Worm (Caenorhabditis elegans) whole organism, L4 larva: Measurements from ENCODE around the gene F52E4.5.
A peak's percentile ranks its signal among the peaks of the same experiment; 100 is the strongest.

Source experiments
- F49E8.2 ChIP-seq: sonication (generic microtip); optimal IDR thresholded peaks from 2 replicates; lab custom pipeline; 2016; ENCODE audit warnings: missing compliant biosample characterization, mild to moderate bottlenecking, missing genetic modification characterization, borderline replicate concordance
- R02D3.7 ChIP-seq: fragments of 150-350 bp; sonication (generic microtip); optimal IDR thresholded peaks from 3 replicates; lab custom pipeline; 2014; ENCODE audit warnings: missing biosample characterization, missing genetic modification characterization
- Y5F2A.4 ChIP-seq: fragments of 200-800 bp; sonication (Bioruptor generic); optimal IDR thresholded peaks from 2 replicates; lab custom pipeline; 2018; ENCODE audit warnings: mild to moderate bottlenecking, missing genetic modification characterization, missing compliant biosample characterization
- Y75B8A.6 ChIP-seq: fragments of 200-800 bp; sonication (Bioruptor generic); IDR thresholded peaks from 2 replicates; pipeline ENCODE4 v1.3.6; 2022; ENCODE audit warnings: missing genetic modification reagents, missing genetic modification characterization, missing compliant biosample characterization
- aha-1 ChIP-seq: fragments of 150-350 bp; peaks from one replicate; lab custom pipeline; 2014; ENCODE audit warnings: missing biosample characterization, missing genetic modification characterization
- arid-1 ChIP-seq: fragments of 200-800 bp; sonication (Bioruptor generic); conservative IDR thresholded peaks from 2 replicates; pipeline ENCODE4 v1.3.6; 2022; ENCODE audit warnings: missing genetic modification reagents, missing genetic modification characterization, missing compliant biosample characterization
- ceh-28 ChIP-seq: fragments of 150-350 bp; optimal IDR thresholded peaks from 2 replicates; lab custom pipeline; 2014; ENCODE audit warnings: missing biosample characterization, missing genetic modification reagents, missing genetic modification characterization
- ceh-32 ChIP-seq: sonication (generic microtip); optimal IDR thresholded peaks from 2 replicates; lab custom pipeline; 2016; ENCODE audit warnings: mild to moderate bottlenecking, missing genetic modification characterization, missing compliant biosample characterization; ENCODE audit not compliant: poor library complexity
- ceh-44 ChIP-seq: fragments of 200-800 bp; sonication (Bioruptor generic); IDR thresholded peaks from 2 replicates; pipeline ENCODE4 v1.3.6; 2022; ENCODE audit warnings: missing genetic modification reagents, missing genetic modification characterization, missing compliant biosample characterization
- ces-1 ChIP-seq: fragments of 150-350 bp; sonication (generic microtip); optimal IDR thresholded peaks from 4 replicates; lab custom pipeline; 2014; ENCODE audit warnings: missing biosample characterization, missing genetic modification reagents, missing genetic modification characterization
- cey-2 ChIP-seq: sonication (generic microtip); optimal IDR thresholded peaks from 3 replicates; lab custom pipeline; 2017; ENCODE audit warnings: missing genetic modification characterization, mild to moderate bottlenecking, missing compliant biosample characterization, antibody characterized with exemption, borderline replicate concordance; ENCODE audit not compliant: insufficient read depth
- daf-16 ChIP-seq, 3 experiments: sonication (generic microtip); optimal IDR thresholded peaks; 2 replicates each; lab custom pipeline; 2016 to 2017; ENCODE audit warnings: missing genetic modification characterization in 3 of 3, missing genetic modification reagents in 3 of 3, mild to moderate bottlenecking in 2 of 3, missing compliant biosample characterization in 2 of 3, missing biosample characterization in 1 of 3, moderate library complexity in 1 of 3
- daf-8 ChIP-seq: fragments of 200-800 bp; sonication (Bioruptor generic); IDR thresholded peaks from 2 replicates; pipeline ENCODE4 v1.3.6; 2022; ENCODE audit warnings: missing genetic modification characterization, missing compliant biosample characterization
- dmd-6 ChIP-seq: fragments of 200-800 bp; sonication (Bioruptor generic); IDR thresholded peaks from 2 replicates; pipeline ENCODE4 v1.3.6; 2022; ENCODE audit warnings: missing genetic modification reagents, missing genetic modification characterization, missing compliant biosample characterization
- dmd-9 ChIP-seq: fragments of 200-800 bp; sonication (Bioruptor generic); IDR thresholded peaks from 2 replicates; pipeline ENCODE4 v1.3.6; 2022; ENCODE audit warnings: missing genetic modification reagents, missing genetic modification characterization, missing compliant biosample characterization
- dpl-1 ChIP-seq: fragments of 150-350 bp; optimal IDR thresholded peaks from 2 replicates; lab custom pipeline; 2014; ENCODE audit warnings: missing biosample characterization, missing genetic modification reagents, missing genetic modification characterization
- dve-1 ChIP-seq: sonication (generic microtip); optimal IDR thresholded peaks from 2 replicates; lab custom pipeline; 2017; ENCODE audit warnings: antibody characterized with exemption, mild to moderate bottlenecking, missing genetic modification characterization, missing compliant biosample characterization; ENCODE audit not compliant: insufficient read depth
- hif-1 ChIP-seq, 2 experiments: sonication (generic microtip); optimal IDR thresholded peaks; 2 replicates each; lab custom pipeline; 2016 to 2017; ENCODE audit warnings: missing compliant biosample characterization in 2 of 2, missing genetic modification characterization in 2 of 2, missing genetic modification reagents in 2 of 2, missing genotype in 2 of 2, mild to moderate bottlenecking in 1 of 2
- hlh-11 ChIP-seq: fragments of 200-800 bp; sonication (Bioruptor generic); optimal IDR thresholded peaks from 2 replicates; lab custom pipeline; 2018; ENCODE audit warnings: mild to moderate bottlenecking, missing genetic modification characterization, missing compliant biosample characterization
- hlh-30 ChIP-seq: sonication (generic microtip); optimal IDR thresholded peaks from 2 replicates; lab custom pipeline; 2017; ENCODE audit warnings: antibody characterized with exemption, mild to moderate bottlenecking, missing genetic modification characterization, missing compliant biosample characterization; ENCODE audit not compliant: insufficient read depth
- hmg-1.1 ChIP-seq: fragments of 200-800 bp; sonication (Bioruptor generic); IDR thresholded peaks from 2 replicates; pipeline ENCODE4 v1.3.6; 2022; ENCODE audit warnings: missing genetic modification reagents, missing genetic modification characterization, missing compliant biosample characterization
- lsy-2 ChIP-seq, 2 experiments: fragments of 150-350 bp in 1 of 2; sonication (generic microtip) in 1 of 2; optimal IDR thresholded peaks; 2 replicates each; lab custom pipeline; 2014 to 2017; ENCODE audit warnings: missing biosample characterization in 2 of 2, missing genetic modification characterization in 2 of 2
- madf-9 ChIP-seq: fragments of 200-800 bp; sonication (Bioruptor generic); conservative IDR thresholded peaks from 2 replicates; pipeline ENCODE4 v1.3.6; 2022; ENCODE audit warnings: missing genetic modification reagents, missing genetic modification characterization, missing compliant biosample characterization
- mdl-1 ChIP-seq, 2 experiments: fragments of 150-350 bp in 1 of 2; sonication (generic microtip) in 1 of 2; optimal IDR thresholded peaks; 2 replicates each; lab custom pipeline; 2014 to 2017; ENCODE audit warnings: missing biosample characterization in 2 of 2, missing genetic modification characterization in 2 of 2
- mdt-29 ChIP-seq: fragments of 200-800 bp; sonication (Bioruptor generic); IDR thresholded peaks from 2 replicates; pipeline ENCODE4 v1.3.6; 2022; ENCODE audit warnings: missing genetic modification reagents, missing genetic modification characterization, missing compliant biosample characterization
- mep-1 ChIP-seq: fragments of 150-350 bp; sonication (generic microtip); optimal IDR thresholded peaks from 3 replicates; lab custom pipeline; 2014; ENCODE audit warnings: missing biosample characterization, missing genetic modification characterization
- mes-2 ChIP-seq: sonication (generic microtip); optimal IDR thresholded peaks from 2 replicates; lab custom pipeline; 2016; ENCODE audit warnings: missing genotype, mild to moderate bottlenecking, missing genetic modification characterization, missing compliant biosample characterization; ENCODE audit not compliant: poor library complexity, severe bottlenecking
- nhr-102 ChIP-seq: sonication (generic microtip); optimal IDR thresholded peaks from 2 replicates; lab custom pipeline; 2016; ENCODE audit warnings: mild to moderate bottlenecking, missing genetic modification characterization, moderate library complexity, missing compliant biosample characterization
- nhr-11 ChIP-seq: fragments of 150-350 bp; optimal IDR thresholded peaks from 2 replicates; lab custom pipeline; 2014; ENCODE audit warnings: missing biosample characterization, missing genetic modification characterization
- nhr-25 ChIP-seq: sonication (generic microtip); optimal IDR thresholded peaks from 2 replicates; lab custom pipeline; 2017; ENCODE audit warnings: missing genetic modification characterization, mild to moderate bottlenecking, missing compliant biosample characterization, antibody characterized with exemption, moderate library complexity, borderline replicate concordance; ENCODE audit not compliant: insufficient read depth
- nhr-28 ChIP-seq: fragments of 150-350 bp; optimal IDR thresholded peaks from 2 replicates; lab custom pipeline; 2014; ENCODE audit warnings: missing biosample characterization, missing genetic modification characterization
- nhr-42 ChIP-seq: fragments of 200-800 bp; sonication (Bioruptor generic); IDR thresholded peaks from 2 replicates; pipeline ENCODE4 v1.3.6; 2022; ENCODE audit warnings: missing genetic modification characterization, missing compliant biosample characterization
- nhr-6 ChIP-seq: fragments of 150-350 bp; optimal IDR thresholded peaks from 2 replicates; lab custom pipeline; 2014; ENCODE audit warnings: missing biosample characterization, missing genetic modification characterization
- nhr-77 ChIP-seq: fragments of 150-350 bp; optimal IDR thresholded peaks from 2 replicates; lab custom pipeline; 2014; ENCODE audit warnings: missing biosample characterization, missing genetic modification characterization
- pqm-1 ChIP-seq: sonication (generic microtip); optimal IDR thresholded peaks from 2 replicates; lab custom pipeline; 2017; ENCODE audit warnings: missing biosample characterization, missing genetic modification characterization
- spr-1 ChIP-seq: sonication (generic microtip); optimal IDR thresholded peaks from 2 replicates; lab custom pipeline; 2016; ENCODE audit warnings: mild to moderate bottlenecking, missing genetic modification characterization, missing compliant biosample characterization
- spr-3 ChIP-seq: fragments of 200-800 bp; sonication (Bioruptor generic); optimal IDR thresholded peaks from 2 replicates; lab custom pipeline; 2018; ENCODE audit warnings: mild to moderate bottlenecking, missing genetic modification characterization, missing compliant biosample characterization
- tra-1 ChIP-seq: fragments of 200-800 bp; sonication (Bioruptor generic); IDR thresholded peaks from 2 replicates; pipeline ENCODE4 v1.3.6; 2022; ENCODE audit warnings: missing genetic modification reagents, missing genetic modification characterization, missing compliant biosample characterization
- unc-130 ChIP-seq: sonication (generic microtip); optimal IDR thresholded peaks from 2 replicates; lab custom pipeline; 2016; ENCODE audit warnings: missing genetic modification reagents, missing genetic modification characterization, missing compliant biosample characterization
- unc-62 ChIP-seq, 3 experiments: fragments of 150-350 bp in 1 of 3; sonication (generic microtip); optimal IDR thresholded peaks in 2 of 3; peaks in 1 of 3; 1 replicate in 1 of 3; 2 replicates in 2 of 3; lab custom pipeline; 2014 to 2017; ENCODE audit warnings: missing biosample characterization in 3 of 3, missing genetic modification characterization in 3 of 3, missing genetic modification reagents in 3 of 3, missing genotype in 1 of 3
- zfp-2 ChIP-seq: sonication (generic microtip); optimal IDR thresholded peaks from 2 replicates; lab custom pipeline; 2016; ENCODE audit warnings: mild to moderate bottlenecking, missing genetic modification characterization, missing compliant biosample characterization

Gene F52E4.5

DNA sequence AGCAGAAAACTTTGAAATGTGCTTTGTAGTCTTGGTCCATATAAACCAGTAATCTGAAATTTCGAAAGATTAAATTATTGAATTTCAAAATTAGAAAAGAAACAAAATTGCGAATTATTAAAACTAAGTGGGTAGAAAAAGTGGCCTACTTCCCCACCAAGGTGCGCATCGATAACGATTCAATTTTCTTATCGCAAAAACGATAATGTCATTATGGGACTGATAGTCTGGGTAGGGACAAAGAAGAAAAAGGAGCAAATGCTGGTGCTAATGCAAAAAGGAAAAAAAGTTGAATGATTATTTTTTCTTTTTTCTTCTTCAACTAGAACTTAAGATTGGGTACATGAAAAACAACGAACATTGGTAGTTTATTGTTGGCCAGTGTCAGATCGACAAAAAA, 23.4 kb upstream of the F52E4.5 start, which contains the start of gene gpcp-1:
Gene gpcp-1, minus strand, starts transcription at position 53 of the 400 bp plus-strand sequence.
- TF ChIP-seq dve-1 (tag; lab: Kevin White, UChicago), result peak; percentile 18
- no peak for TF ChIP-seq daf-8
- peak; percentile 26 for TF ChIP-seq mes-2
- peak; percentile 91 for TF ChIP-seq pqm-1 (tag; lab: Kevin White, UChicago)
- TF ChIP-seq dmd-6 (GFP tag; lab: Robert Waterston, UW), result peak; percentile 37; the same call in 1 of the 2 replicates
- TF ChIP-seq cey-2 (tag; lab: Kevin White, UChicago), result no peak
- peak; percentile 9 for TF ChIP-seq hlh-11
- TF ChIP-seq F49E8.2 (tag; lab: Kevin White, UChicago), result no peak
- TF ChIP-seq nhr-28, result peak; percentile 46
- no peak for TF ChIP-seq Y75B8A.6 (GFP tag; lab: Robert Waterston, UW)
- TF ChIP-seq daf-16 (GFP tag; optimal IDR thresholded peaks at IDR 0.05; lab: Kevin White, UChicago), result no peak
- peak; percentile 61 for TF ChIP-seq daf-16 (tag; optimal IDR thresholded peaks at IDR 0.05; lab: Kevin White, UChicago)
- peak; percentile 30 for TF ChIP-seq nhr-77
- TF ChIP-seq, all 104 proteins: peak for 8

DNA sequence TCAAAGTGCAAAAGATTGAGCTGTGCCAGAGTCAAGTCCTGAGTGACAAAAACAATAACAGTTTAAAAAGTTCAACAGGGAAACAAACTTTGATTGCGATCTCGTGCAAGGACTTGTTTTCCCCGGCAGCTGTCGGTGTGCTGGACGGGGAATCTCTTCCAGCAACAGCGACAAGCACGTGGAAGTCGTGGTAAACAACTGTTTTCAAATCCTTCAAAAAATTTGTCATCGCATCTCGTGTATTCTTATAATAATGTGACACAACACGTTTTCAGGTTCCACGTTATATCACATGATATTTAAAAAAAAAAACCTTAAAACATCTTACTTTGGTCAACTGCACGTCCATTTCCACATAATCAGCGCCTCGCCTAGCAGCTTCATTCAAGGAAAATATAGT, 21.5 kb upstream of the F52E4.5 start:
- TF ChIP-seq lsy-2 (tag; optimal IDR thresholded peaks at IDR 0.05; lab: Kevin White, UChicago), result no peak
- no peak for TF ChIP-seq ces-1 (GFP tag; lab: Kevin White, UChicago)
- TF ChIP-seq nhr-11, result peak; percentile 65
- peak in 1 of 2 experiments; percentile 74 for TF ChIP-seq hif-1 (tag; optimal IDR thresholded peaks at IDR 0.05; lab: Kevin White, UChicago)
- peak; percentile 56 for TF ChIP-seq hlh-11
- TF ChIP-seq dmd-6 (GFP tag; lab: Robert Waterston, UW), result peak; percentile 31; the same call in 1 of the 2 replicates
- no peak for TF ChIP-seq arid-1 (GFP tag; lab: Robert Waterston, UW)
- TF ChIP-seq aha-1, result no peak
- peak in 1 of 2 experiments; percentile 98 for TF ChIP-seq daf-16 (GFP tag; optimal IDR thresholded peaks at IDR 0.05; lab: Kevin White, UChicago)
- TF ChIP-seq daf-16 (tag; optimal IDR thresholded peaks at IDR 0.05; lab: Kevin White, UChicago), result no peak
- TF ChIP-seq nhr-25, result no peak
- TF ChIP-seq nhr-42, result no peak
- TF ChIP-seq unc-62 (GFP tag; optimal IDR thresholded peaks at IDR 0.05 in 1 of 2; lab: Kevin White, UChicago), result peak in 1 of 2 experiments; percentile 94
- no peak for TF ChIP-seq unc-62 (tag; optimal IDR thresholded peaks at IDR 0.05; lab: Kevin White, UChicago)
- TF ChIP-seq nhr-6 (tag; lab: Kevin White, UChicago), result no peak
- 0 out of 2 replicates have a peak, but pooled peaks have one; percentile 19 for TF ChIP-seq tra-1 (GFP tag; lab: Robert Waterston, UW)
- TF ChIP-seq mdl-1 (tag; optimal IDR thresholded peaks at IDR 0.05; lab: Kevin White, UChicago), result peak; percentile 3 to 47
- TF ChIP-seq mdt-29 (GFP tag; lab: Robert Waterston, UW), result peak; percentile 25; the same call in 1 of the 2 replicates
- peak; percentile 51 for TF ChIP-seq hlh-30 (tag; lab: Kevin White, UChicago)
- TF ChIP-seq, all 104 proteins: peak for 10

DNA sequence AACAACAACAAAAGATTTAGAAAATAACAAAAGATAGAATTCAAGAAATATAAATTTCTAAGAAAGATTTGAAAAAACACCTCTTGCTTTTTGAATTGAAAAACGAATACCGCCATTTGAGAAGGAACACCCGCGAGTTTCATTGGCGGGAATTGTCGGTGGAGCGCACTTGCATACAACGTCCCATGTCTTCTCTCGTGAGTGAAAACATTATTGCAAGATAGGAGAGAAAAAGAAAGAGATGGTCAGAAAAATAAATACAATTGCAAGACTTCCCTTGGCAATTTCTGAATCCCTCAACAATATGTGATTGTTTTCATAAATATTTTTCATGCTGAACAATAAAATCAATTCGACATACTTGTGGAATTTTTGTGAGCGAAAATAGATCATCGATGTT, 19.0 kb upstream of the F52E4.5 start, which contains the start of gene K10B3.5:
Gene K10B3.5, minus strand, starts transcription at position 343 of the 400 bp plus-strand sequence.
- TF ChIP-seq ceh-44 (GFP tag; lab: Robert Waterston, UW), result no peak
- no peak for TF ChIP-seq arid-1 (GFP tag; lab: Robert Waterston, UW)
- peak; percentile 16 for TF ChIP-seq nhr-102 (tag; lab: Kevin White, UChicago)
- TF ChIP-seq nhr-28, result peak; percentile 48
- peak; percentile 85 for TF ChIP-seq mes-2
- TF ChIP-seq Y5F2A.4 (GFP tag; lab: Kevin White, UChicago), result no peak
- peak; percentile 55 for TF ChIP-seq hlh-11
- TF ChIP-seq nhr-77, result peak; percentile 34
- TF ChIP-seq zfp-2 (tag; lab: Kevin White, UChicago), result no peak
- no peak for TF ChIP-seq spr-3
- TF ChIP-seq nhr-11, result no peak
- no peak for TF ChIP-seq R02D3.7 (tag; lab: Kevin White, UChicago)
- TF ChIP-seq dve-1 (tag; lab: Kevin White, UChicago), result peak; percentile 63
- no peak for TF ChIP-seq ceh-32 (tag; lab: Kevin White, UChicago)
- no peak for TF ChIP-seq unc-130
- TF ChIP-seq nhr-6 (tag; lab: Kevin White, UChicago), result peak; percentile 52
- TF ChIP-seq dmd-9 (GFP tag; lab: Robert Waterston, UW), result no peak
- peak; percentile 80 for TF ChIP-seq dpl-1 (GFP tag; lab: Kevin White, UChicago)
- peak; percentile 89 for TF ChIP-seq mep-1 (tag; lab: Kevin White, UChicago)
- peak in 1 of 2 experiments; percentile 74 for TF ChIP-seq lsy-2 (tag; optimal IDR thresholded peaks at IDR 0.05; lab: Kevin White, UChicago)
- peak; percentile 55 for TF ChIP-seq hmg-1.1
- TF ChIP-seq madf-9 (GFP tag; lab: Robert Waterston, UW), result no peak
- no peak for TF ChIP-seq unc-62 (GFP tag; optimal IDR thresholded peaks at IDR 0.05 in 1 of 2; lab: Kevin White, UChicago)
- TF ChIP-seq unc-62 (tag; optimal IDR thresholded peaks at IDR 0.05; lab: Kevin White, UChicago), result no peak
- peak in 1 of 2 experiments; percentile 43 for TF ChIP-seq daf-16 (GFP tag; optimal IDR thresholded peaks at IDR 0.05; lab: Kevin White, UChicago)
- peak; percentile 50 for TF ChIP-seq daf-16 (tag; optimal IDR thresholded peaks at IDR 0.05; lab: Kevin White, UChicago)
- TF ChIP-seq spr-1 (tag; lab: Kevin White, UChicago), result no peak
- TF ChIP-seq ces-1 (GFP tag; lab: Kevin White, UChicago), result no peak
- TF ChIP-seq mdl-1 (tag; optimal IDR thresholded peaks at IDR 0.05; lab: Kevin White, UChicago), result peak in 1 of 2 experiments; percentile 23
- TF ChIP-seq ceh-28, result no peak
